Fruit fly (Drosophila melanogaster): ENCODE measurements around the gene CG14452.
"Not testable (repeated sequence)": the region's sequence is repeated elsewhere in the genome, so short reads cannot be mapped to it uniquely, and the experiment has no call there.

CG14452 gene

dm6 chr3L:22699133-22699532, 3.4 kb downstream of the CG14452 start, which contains the start of gene CG45116:
Gene CG45116, plus strand, starts transcription at chr3L:22699433.
- no peak for TF ChIP-seq noc (tag; optimal IDR thresholded peaks at IDR 0.05)

DNA sequence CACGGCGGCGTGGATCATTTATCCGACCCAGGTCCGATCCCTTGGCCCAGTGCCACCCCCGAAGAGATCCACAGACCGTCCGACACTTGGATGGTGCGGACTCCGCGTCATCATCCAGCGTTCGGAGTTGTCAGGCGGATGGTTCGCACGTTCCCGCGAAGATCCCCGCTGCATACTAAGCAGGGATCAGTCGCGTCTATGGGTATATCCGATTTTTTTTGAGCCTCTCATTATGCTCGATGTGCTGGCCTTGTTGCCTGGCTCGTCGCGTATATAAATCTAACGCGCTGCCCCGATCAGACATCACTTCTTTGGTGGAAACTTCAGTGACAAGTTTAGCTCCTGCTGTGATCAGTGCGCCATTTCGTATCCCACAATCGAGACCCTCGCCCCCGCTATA, 16.1 kb downstream of the CG14452 start, which contains the start of gene CG11370:
TSS of gene CG11370 (plus strand) at position 301 of the 400 bp plus-strand sequence.
- TF ChIP-seq noc (tag; optimal IDR thresholded peaks at IDR 0.05), result no peak

DNA sequence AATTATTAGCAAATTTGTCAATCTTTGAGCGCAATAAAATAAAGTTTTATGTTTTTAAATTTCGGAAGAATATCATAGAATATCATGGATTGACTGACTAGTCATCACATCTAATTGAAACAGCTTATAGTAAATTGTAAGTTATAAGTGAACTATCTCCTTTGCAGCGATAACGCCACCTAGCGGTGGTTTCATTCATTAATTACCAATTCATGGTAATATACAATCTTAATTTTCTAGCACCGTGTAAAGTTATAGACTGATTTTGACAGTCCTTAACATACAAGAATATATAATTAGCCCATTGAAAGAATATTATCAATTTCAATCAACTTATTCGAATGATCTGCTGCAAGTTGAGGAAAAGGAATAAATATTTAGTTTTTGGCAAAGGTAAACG, 17.9 kb downstream of the CG14452 start:
- TF ChIP-seq noc (tag; optimal IDR thresholded peaks at IDR 0.05), result no peak

- no peak for TF ChIP-seq noc (tag; optimal IDR thresholded peaks at IDR 0.05)
Measured at dm6 chr3L:22717137-22717767, 21.5 kb downstream of the CG14452 start, which contains the start of the genes ArfGAP3 and CG32452. Gene ArfGAP3, minus strand, starts transcription at chr3L:22717577. Gene CG32452, plus strand, starts transcription at chr3L:22717728.

DNA sequence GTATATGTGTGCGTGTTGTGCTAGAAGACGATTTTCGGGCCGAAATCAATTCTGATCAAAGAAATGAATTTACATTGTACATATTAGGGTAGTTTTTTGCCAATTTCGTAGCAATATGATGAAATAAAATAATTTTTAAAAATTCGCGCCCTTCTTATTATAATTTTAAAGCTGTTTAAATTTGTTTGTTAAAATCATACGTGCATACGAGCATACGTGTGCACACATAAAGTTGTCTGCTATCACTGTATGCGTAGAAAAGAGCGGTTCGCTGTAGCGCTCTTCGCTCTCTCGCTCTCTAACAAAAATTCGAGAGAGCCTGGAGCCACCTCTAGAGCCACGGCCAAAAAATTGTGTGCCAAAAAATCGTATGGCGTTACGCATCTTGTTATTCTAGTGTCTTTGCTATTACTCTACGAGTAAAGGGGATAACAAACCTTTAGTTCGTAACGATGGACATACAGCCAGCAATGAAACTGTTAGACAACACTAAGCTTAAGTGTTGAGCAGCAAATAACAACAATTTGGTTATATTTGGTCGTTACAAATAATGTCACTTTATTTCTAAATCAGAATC, 25.0 kb downstream of the CG14452 start, which contains the start of gene mael:
TSS of gene mael (plus strand) at position 510 of the 577 bp plus-strand sequence.
- not testable (repeated sequence) for TF ChIP-seq noc (tag; optimal IDR thresholded peaks at IDR 0.05)

DNA sequence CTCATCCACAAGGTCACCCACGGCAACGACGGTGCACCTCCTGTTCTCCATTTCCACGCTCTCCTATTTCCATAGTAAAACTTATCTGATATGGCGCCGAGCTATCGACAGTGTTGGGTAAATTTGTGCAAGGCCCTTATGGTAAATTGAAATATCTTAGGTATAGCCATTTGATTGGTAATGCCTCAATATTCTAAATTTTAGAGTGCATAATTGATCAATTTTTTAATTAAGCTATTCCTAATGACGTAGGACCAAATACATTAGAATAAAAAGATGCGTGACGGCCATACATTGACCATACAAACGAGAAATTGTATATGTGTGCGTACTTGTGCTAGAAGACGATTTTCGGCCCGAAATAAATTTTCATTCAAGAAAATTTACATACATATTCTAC, 26.2 kb downstream of the CG14452 start, which contains the start of gene CG14451:
TSS of gene CG14451 (minus strand) at position 101 of the 400 bp plus-strand sequence.
- TF ChIP-seq noc (tag; optimal IDR thresholded peaks at IDR 0.05), result no peak

DNA sequence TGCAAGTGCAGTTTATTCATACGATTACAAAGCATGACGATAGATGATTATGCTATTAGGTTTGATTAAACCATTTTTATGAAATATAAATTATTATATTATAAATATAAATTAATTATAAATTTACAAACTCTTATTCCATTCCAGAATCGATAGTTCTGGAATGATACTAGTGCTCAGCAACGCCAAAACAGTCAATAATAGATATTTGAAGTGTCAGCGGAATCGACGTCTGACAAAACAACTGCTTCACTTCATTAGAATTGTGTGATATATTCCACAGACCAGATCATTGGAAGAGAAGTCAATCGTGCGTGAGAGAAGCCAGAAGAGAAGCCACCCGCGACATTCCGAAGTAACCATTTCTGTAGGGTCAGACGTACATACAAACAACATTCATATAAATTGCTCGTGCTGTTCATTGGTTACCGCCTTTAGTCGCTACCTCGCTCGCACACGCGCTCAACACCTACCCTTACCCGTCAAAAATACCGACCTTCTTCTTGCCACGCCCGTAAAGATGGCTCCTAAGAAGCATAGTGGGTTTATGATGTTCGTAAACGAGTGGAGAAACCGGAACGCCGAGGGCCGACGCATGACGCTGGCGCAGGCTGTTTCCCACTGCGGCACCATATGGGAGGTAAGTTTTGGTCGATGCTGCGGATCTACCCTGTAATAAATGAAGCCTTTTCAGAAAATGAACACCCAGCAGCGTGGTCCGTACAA, 28.5 kb downstream of the CG14452 start:
- TF ChIP-seq noc (tag; optimal IDR thresholded peaks at IDR 0.05), result no peak

dm6 chr3L:22727739-22728335, 32.1 kb downstream of the CG14452 start, which contains the start of the genes CG14450 and CG11367:
Gene CG14450, minus strand, starts transcription at chr3L:22727789.
Gene CG11367, plus strand, starts transcription at chr3L:22728111.
- TF ChIP-seq noc (tag; optimal IDR thresholded peaks at IDR 0.05), result no peak

- no peak for TF ChIP-seq noc (tag; optimal IDR thresholded peaks at IDR 0.05)
Measured at dm6 chr3L:22729466-22729865, 33.7 kb downstream of the CG14452 start, which contains the start of gene CG32454. Gene CG32454, plus strand, starts transcription at chr3L:22729766.

dm6 chr3L:22731393-22731792, 35.6 kb downstream of the CG14452 start:
- no peak for TF ChIP-seq noc (tag; optimal IDR thresholded peaks at IDR 0.05)

DNA sequence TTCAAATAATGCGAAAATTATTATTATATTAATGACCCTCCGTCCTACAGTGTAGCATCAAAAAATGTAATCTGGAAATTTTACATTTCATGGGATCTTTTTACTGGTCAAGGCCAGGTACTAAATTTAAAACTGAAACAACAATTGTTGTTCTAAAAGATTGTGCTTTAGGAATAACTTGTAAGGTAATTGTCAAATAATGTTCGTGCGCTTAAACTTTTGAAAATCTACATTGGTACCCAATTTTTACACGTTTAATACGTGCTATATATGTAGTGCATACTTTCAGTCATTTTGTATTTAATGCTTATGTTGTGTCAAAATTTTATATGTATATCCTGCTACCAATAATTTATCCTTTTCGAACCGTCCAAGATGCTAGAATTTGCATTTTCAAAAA, 37.9 kb downstream of the CG14452 start:
- no peak for TF ChIP-seq noc (tag; optimal IDR thresholded peaks at IDR 0.05)

DNA sequence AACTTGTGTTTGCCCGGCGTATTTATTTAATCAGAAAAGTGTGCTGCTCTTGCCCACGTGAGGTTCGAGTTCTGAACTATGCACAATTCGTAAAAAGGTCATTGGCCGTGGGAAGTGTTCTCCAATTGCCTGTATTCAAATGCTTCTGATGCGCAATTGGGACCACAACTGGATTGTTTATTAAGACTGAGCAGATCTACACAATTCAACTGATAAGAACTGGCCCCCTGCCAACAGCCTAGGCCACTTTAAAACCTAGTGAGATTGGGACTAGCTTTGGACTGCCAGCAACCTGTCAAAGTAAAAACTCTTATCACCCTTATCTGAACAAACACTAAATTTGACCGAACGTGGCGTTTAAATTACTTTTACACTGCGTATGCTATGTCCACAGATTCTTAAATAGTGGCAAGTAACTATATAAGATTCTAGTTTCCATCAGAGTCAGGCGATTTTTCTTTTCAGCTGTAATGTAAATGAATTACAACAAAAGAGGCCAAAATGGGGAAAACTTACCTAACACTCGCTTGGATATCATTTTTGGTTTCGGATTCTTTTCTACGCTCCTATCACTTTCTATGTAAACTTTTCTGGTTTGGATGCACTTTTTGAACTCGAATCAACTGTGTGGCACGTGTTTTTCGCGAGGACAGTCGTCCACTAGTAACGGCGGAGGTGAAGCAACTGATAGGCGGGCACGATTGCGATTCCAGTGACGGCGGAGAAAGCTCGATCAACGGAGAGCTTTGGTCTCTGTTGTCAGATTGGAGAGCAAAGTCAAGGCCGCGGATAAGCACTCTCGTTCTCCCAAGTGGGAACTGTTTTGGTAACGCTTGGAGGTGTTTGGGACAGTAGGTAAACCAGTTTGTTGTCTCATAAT, 42.2 kb downstream of the CG14452 start, which contains the start of gene CG11241:
TSS of gene CG11241 (minus strand) at position 689 of the 880 bp plus-strand sequence.
- TF ChIP-seq noc (tag; optimal IDR thresholded peaks at IDR 0.05), result peak; percentile 28

- peak; percentile 91 for TF ChIP-seq noc (tag; optimal IDR thresholded peaks at IDR 0.05)
Measured at dm6 chr3L:22741389-22742120, 45.8 kb downstream of the CG14452 start, which contains the start of gene CG7369. Gene CG7369, plus strand, starts transcription at chr3L:22741793.

DNA sequence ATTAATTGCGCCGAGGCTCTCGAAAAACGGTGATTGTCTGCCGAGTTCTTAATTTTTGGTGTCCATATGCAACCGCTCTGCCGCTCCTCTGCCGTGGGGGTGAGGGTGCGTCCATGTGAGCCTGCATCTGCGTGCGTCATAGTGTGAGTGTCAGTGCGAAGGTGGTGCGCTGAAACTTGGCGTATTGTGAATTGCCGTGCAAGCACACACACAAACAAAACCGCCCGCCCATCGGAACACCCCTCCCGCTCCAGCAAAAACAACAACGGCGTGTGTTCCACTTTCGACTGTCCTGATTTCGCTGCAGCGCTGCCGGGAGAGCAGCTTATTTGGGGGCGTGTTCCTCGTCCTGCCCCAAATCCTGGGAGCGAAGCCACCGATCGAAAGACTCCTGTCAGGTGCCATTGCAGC, 46.4 kb downstream of the CG14452 start:
- no peak for TF ChIP-seq noc (tag; optimal IDR thresholded peaks at IDR 0.05)
